Fruit fly (Drosophila melanogaster) whole organism, embryonic: ENCODE results near the gene Lipt2.
A peak's percentile ranks its signal among the peaks of the same experiment; 100 is the strongest.

Experiments
- CG12299 ChIP-seq: fragments of 200-800 bp; sonication (Bioruptor generic); optimal IDR thresholded peaks from 2 replicates; lab custom pipeline; 2018; ENCODE audit warnings: missing biosample characterization, mild to moderate bottlenecking, missing genetic modification characterization
- CG14050 ChIP-seq: fragments of 200-800 bp; sonication (Bioruptor generic); IDR thresholded peaks from 3 replicates; pipeline ENCODE4 v1.3.6; 2022; ENCODE audit warnings: missing biosample characterization, missing genetic modification characterization
- CG15514 ChIP-seq: fragments of 200-800 bp; sonication (Bioruptor generic); optimal IDR thresholded peaks from 3 replicates; lab custom pipeline; 2017; ENCODE audit warnings: missing biosample characterization, missing genetic modification characterization, mild to moderate bottlenecking, moderate library complexity, missing genetic modification reagents
- CG17829 ChIP-seq: fragments of 200-800 bp; optimal IDR thresholded peaks from 2 replicates; lab custom pipeline; 2019; ENCODE audit warnings: missing biosample characterization, mild to moderate bottlenecking, missing genetic modification characterization, moderate library complexity
- CG31388 ChIP-seq: fragments of 200-800 bp; sonication (Bioruptor generic); optimal IDR thresholded peaks from 2 replicates; lab custom pipeline; 2016; ENCODE audit warnings: missing biosample characterization, missing genetic modification characterization
- CG3995 ChIP-seq: fragments of 200-800 bp; sonication (Bioruptor generic); optimal IDR thresholded peaks from 3 replicates; lab custom pipeline; 2016; ENCODE audit warnings: missing biosample characterization, missing genetic modification characterization
- CG43689 ChIP-seq: fragments of 200-800 bp; sonication (Bioruptor generic); IDR thresholded peaks from 2 replicates; pipeline ENCODE4 v1.3.6; 2022; ENCODE audit warnings: missing biosample characterization, missing genetic modification characterization
- CG5953 ChIP-seq: fragments of 200-800 bp; sonication (Bioruptor generic); IDR thresholded peaks from 2 replicates; pipeline ENCODE4 v1.3.6; 2022; ENCODE audit warnings: missing biosample characterization, missing genetic modification characterization
- CG6689 ChIP-seq: fragments of 200-800 bp; sonication (Bioruptor generic); IDR thresholded peaks from 2 replicates; pipeline ENCODE4 v1.3.6; 2022; ENCODE audit warnings: missing biosample characterization, missing genetic modification characterization
- CG7357 ChIP-seq: fragments of 200-800 bp; sonication (Bioruptor generic); IDR thresholded peaks from 3 replicates; pipeline ENCODE4 v1.3.6; 2022; ENCODE audit warnings: missing biosample characterization, missing genetic modification characterization
- CG8924 ChIP-seq: fragments of 200-800 bp; optimal IDR thresholded peaks from 3 replicates; lab custom pipeline; 2019; ENCODE audit warnings: missing biosample characterization, mild to moderate bottlenecking, missing genetic modification characterization, moderate library complexity
- CG9727 ChIP-seq: fragments of 200-800 bp; sonication (Bioruptor generic); optimal IDR thresholded peaks from 3 replicates; lab custom pipeline; 2017; ENCODE audit warnings: missing biosample characterization, mild to moderate bottlenecking, missing genetic modification characterization
- Chrac-16 ChIP-seq: fragments of 200-800 bp; sonication (Bioruptor generic); optimal IDR thresholded peaks from 3 replicates; lab custom pipeline; 2016; ENCODE audit warnings: missing biosample characterization, missing genetic modification characterization
- Dad ChIP-seq: fragments of 200-800 bp; sonication (Bioruptor generic); optimal IDR thresholded peaks from 3 replicates; lab custom pipeline; 2016; ENCODE audit warnings: missing biosample characterization, missing genetic modification characterization
- Deaf1 ChIP-seq: fragments of 200-800 bp; optimal IDR thresholded peaks from 3 replicates; lab custom pipeline; 2019; ENCODE audit warnings: missing biosample characterization, mild to moderate bottlenecking, missing genetic modification characterization, moderate library complexity
- E2f1 ChIP-seq: fragments of 200-800 bp; sonication (Bioruptor generic); IDR thresholded peaks from 2 replicates; pipeline ENCODE4 v1.3.6; 2022; ENCODE audit warnings: missing biosample characterization, missing genetic modification characterization
- Ets65A ChIP-seq: fragments of 200-800 bp; sonication (Bioruptor generic); peaks from one replicate; lab custom pipeline; 2016; ENCODE audit warnings: missing biosample characterization, missing genetic modification characterization
- Ets97D ChIP-seq: fragments of 200-800 bp; sonication (Bioruptor generic); optimal IDR thresholded peaks from 3 replicates; lab custom pipeline; 2016; ENCODE audit warnings: missing biosample characterization, missing genetic modification characterization
- HHEX ChIP-seq: fragments of 200-800 bp; sonication (Bioruptor generic); optimal IDR thresholded peaks from 3 replicates; lab custom pipeline; 2017; ENCODE audit warnings: missing biosample characterization, mild to moderate bottlenecking, missing genetic modification characterization, missing genetic modification reagents
- MBD-R2 ChIP-seq: fragments of 200-800 bp; sonication (Bioruptor generic); IDR thresholded peaks from 2 replicates; pipeline ENCODE4 v1.3.6; 2022; ENCODE audit warnings: missing biosample characterization, missing genetic modification characterization
- NC2β ChIP-seq: fragments of 200-800 bp; sonication (Bioruptor generic); optimal IDR thresholded peaks from 2 replicates; lab custom pipeline; 2016; ENCODE audit warnings: missing biosample characterization, missing genetic modification characterization
- Pdp1 ChIP-seq, 2 experiments: fragments of 200-800 bp; sonication (Bioruptor generic); optimal IDR thresholded peaks; 3 replicates each; lab custom pipeline; 2016; ENCODE audit warnings: missing biosample characterization in 2 of 2, missing genetic modification characterization in 2 of 2, mild to moderate bottlenecking in 1 of 2, moderate library complexity in 1 of 2
- Sry-δ ChIP-seq: fragments of 200-800 bp; sonication (Bioruptor generic); optimal IDR thresholded peaks from 2 replicates; lab custom pipeline; 2016; ENCODE audit warnings: missing biosample characterization, missing genetic modification characterization
- Taf1 ChIP-seq: fragments of 200-800 bp; sonication (Bioruptor generic); IDR thresholded peaks from 2 replicates; pipeline ENCODE4 v1.3.6; 2022; ENCODE audit warnings: missing biosample characterization, missing genetic modification characterization
- ab ChIP-seq: fragments of 200-800 bp; sonication (Bioruptor generic); optimal IDR thresholded peaks from 2 replicates; lab custom pipeline; 2016; ENCODE audit warnings: missing biosample characterization, missing genetic modification characterization
- cg ChIP-seq: fragments of 200-800 bp; sonication (Bioruptor generic); optimal IDR thresholded peaks from 3 replicates; lab custom pipeline; 2019; ENCODE audit warnings: missing biosample characterization, mild to moderate bottlenecking, missing genetic modification characterization, moderate library complexity
- corto ChIP-seq: fragments of 200-800 bp; sonication (Bioruptor generic); optimal IDR thresholded peaks from 2 replicates; lab custom pipeline; 2016; ENCODE audit warnings: missing biosample characterization, mild to moderate bottlenecking, missing genetic modification characterization, moderate library complexity
- gcm ChIP-seq: fragments of 200-800 bp; sonication (Bioruptor generic); optimal IDR thresholded peaks from 2 replicates; lab custom pipeline; 2019; ENCODE audit warnings: missing biosample characterization, mild to moderate bottlenecking, missing genetic modification characterization, moderate library complexity
- gsb-n ChIP-seq: fragments of 200-800 bp; sonication (Bioruptor generic); optimal IDR thresholded peaks from 3 replicates; lab custom pipeline; 2018; ENCODE audit warnings: missing biosample characterization, mild to moderate bottlenecking, missing genetic modification characterization
- ham ChIP-seq: fragments of 200-800 bp; sonication (Bioruptor generic); IDR thresholded peaks from 2 replicates; pipeline ENCODE4 v1.3.6; 2022; ENCODE audit warnings: missing biosample characterization, missing genetic modification characterization
- hth ChIP-seq: fragments of >200 bp; optimal IDR thresholded peaks from 2 replicates; lab custom pipeline; 2017; ENCODE audit warnings: inconsistent platforms
- kni ChIP-seq: fragments of 200-800 bp; sonication (Bioruptor generic); optimal IDR thresholded peaks from 3 replicates; lab custom pipeline; 2017; ENCODE audit warnings: mild to moderate bottlenecking, missing biosample characterization, missing genetic modification reagents, missing genetic modification characterization
- lab ChIP-seq: fragments of 200-800 bp; sonication (Bioruptor generic); optimal IDR thresholded peaks from 3 replicates; lab custom pipeline; 2017; ENCODE audit warnings: missing biosample characterization, missing genetic modification characterization, mild to moderate bottlenecking, moderate library complexity, missing genetic modification reagents
- p53 ChIP-seq: fragments of 200-800 bp; sonication (Bioruptor generic); optimal IDR thresholded peaks from 2 replicates; lab custom pipeline; 2016; ENCODE audit warnings: missing biosample characterization, missing genetic modification characterization
- pzg ChIP-seq: fragments of 200-800 bp; sonication (Bioruptor generic); optimal IDR thresholded peaks from 3 replicates; lab custom pipeline; 2018; ENCODE audit warnings: missing biosample characterization, mild to moderate bottlenecking, missing genetic modification characterization, moderate library complexity
- ro ChIP-seq: fragments of 200-800 bp; sonication (Bioruptor generic); IDR thresholded peaks from 2 replicates; pipeline ENCODE4 v1.3.6; 2022; ENCODE audit warnings: missing biosample characterization, missing genetic modification characterization
- sens ChIP-seq: fragments of 200-800 bp; sonication (Bioruptor generic); peaks from one replicate; lab custom pipeline; 2016; ENCODE audit warnings: missing biosample characterization, missing genetic modification characterization
- sens-2 ChIP-seq: fragments of 200-800 bp; sonication (Bioruptor generic); IDR thresholded peaks from 2 replicates; pipeline ENCODE4 v1.3.6; 2022; ENCODE audit warnings: missing biosample characterization, missing genetic modification characterization
- sim ChIP-seq: fragments of 200-800 bp; sonication (Bioruptor generic); IDR thresholded peaks from 2 replicates; pipeline ENCODE4 v1.3.6; 2022; ENCODE audit warnings: missing biosample characterization, missing genetic modification characterization
- sisA ChIP-seq: fragments of 200-800 bp; sonication (Bioruptor generic); IDR thresholded peaks from 2 replicates; pipeline ENCODE4 v1.3.6; 2022; ENCODE audit warnings: missing biosample characterization, missing genetic modification characterization
- slp2 ChIP-seq: fragments of 200-800 bp; sonication (Bioruptor generic); optimal IDR thresholded peaks from 2 replicates; lab custom pipeline; 2016; ENCODE audit warnings: missing biosample characterization, missing genetic modification characterization
- ssp ChIP-seq: fragments of 200-800 bp; sonication (Bioruptor generic); IDR thresholded peaks from 2 replicates; pipeline ENCODE4 v1.3.6; 2022; ENCODE audit warnings: missing biosample characterization, missing genetic modification characterization
- yki ChIP-seq: fragments of >200 bp; optimal IDR thresholded peaks from 3 replicates; lab custom pipeline; 2018

Gene Lipt2

DNA sequence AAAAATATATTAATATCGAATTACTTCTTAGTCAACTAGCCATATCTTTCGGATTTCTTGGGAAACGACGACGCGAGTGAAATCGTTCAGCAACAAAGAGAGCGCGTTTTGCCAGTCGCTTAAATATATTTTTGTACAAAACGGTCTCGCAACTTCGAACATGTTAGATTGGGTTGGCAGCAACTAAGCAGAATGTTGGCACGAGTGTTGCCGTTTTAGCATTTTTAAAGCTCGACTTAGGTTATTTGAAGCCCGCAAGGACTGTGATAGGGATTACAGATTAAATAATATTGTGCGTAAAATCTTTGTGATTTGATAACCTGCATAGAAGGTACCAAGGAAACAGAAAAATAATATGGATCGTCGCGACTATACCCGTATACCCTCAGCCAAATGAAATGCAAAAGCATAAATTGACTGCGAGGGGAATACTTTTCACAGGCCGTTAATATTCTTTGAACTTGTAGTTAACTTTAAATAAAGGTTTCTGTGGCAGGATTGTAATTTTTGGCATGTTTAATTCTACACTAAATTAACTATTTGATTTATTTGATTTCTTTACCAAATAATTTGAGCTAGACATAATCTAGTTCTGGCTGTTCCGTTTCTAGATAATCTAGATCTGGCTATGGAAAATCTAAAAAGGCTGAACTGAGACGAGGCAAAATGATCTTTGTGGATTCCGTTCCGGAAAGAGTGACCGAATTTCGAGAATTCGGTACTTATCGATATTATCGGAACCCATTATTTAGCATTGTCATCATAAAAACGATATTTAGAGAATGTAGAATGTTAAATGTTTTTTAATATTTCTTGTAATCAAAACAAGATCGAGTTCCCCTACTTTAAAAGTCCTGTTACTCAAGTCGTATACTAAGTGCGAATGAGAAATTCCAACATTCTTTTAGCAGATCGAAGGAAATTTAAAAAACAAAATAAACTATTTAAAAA is 42.2 kb upstream of the Lipt2 start, which contains the start of gene CG31523 (continued):
- TF ChIP-seq gcm (GFP tag; lab: Kevin White, UChicago), result no peak
- no peak for TF ChIP-seq gsb-n (tag; lab: Kevin White, UChicago)
- peak; percentile 81 for TF ChIP-seq Ets65A (GFP tag; lab: Kevin White, UChicago)
- peak; percentile 15 for TF ChIP-seq p53
- TF ChIP-seq sim (GFP tag; lab: Robert Waterston, UW), result no peak
- no peak for TF ChIP-seq CG14050
- no peak for TF ChIP-seq CG31388 (GFP tag; lab: Kevin White, UChicago)
- TF ChIP-seq Pdp1 (GFP tag; optimal IDR thresholded peaks at IDR 0.05; lab: Kevin White, UChicago), result no peak
- TF ChIP-seq E2f1, result no peak
- no peak for TF ChIP-seq CG43689
- TF ChIP-seq lab (GFP tag; lab: Kevin White, UChicago), result no peak
- no peak for TF ChIP-seq CG8924 (tag; lab: Kevin White, UChicago)
- TF ChIP-seq ro (GFP tag; lab: Robert Waterston, UW), result no peak
- TF ChIP-seq slp2 (GFP tag; lab: Kevin White, UChicago), result no peak
- TF ChIP-seq pzg (GFP tag; lab: Kevin White, UChicago), result peak; percentile 45
- TF ChIP-seq CG9727 (GFP tag; lab: Kevin White, UChicago), result no peak
- peak; percentile 57 for TF ChIP-seq Sry-δ (GFP tag; lab: Kevin White, UChicago)
- no peak for TF ChIP-seq Deaf1 (tag; lab: Kevin White, UChicago)
- TF ChIP-seq CG7357, result no peak
- no peak for TF ChIP-seq sisA (GFP tag; lab: Robert Waterston, UW)
- TF ChIP-seq hth (lab: Kevin White, UChicago), result no peak
- no peak for TF ChIP-seq Chrac-16
- no peak for TF ChIP-seq CG5953 (GFP tag; lab: Robert Waterston, UW)
- TF ChIP-seq sens (GFP tag; lab: Kevin White, UChicago), result peak; percentile 49
- no peak for TF ChIP-seq Taf1 (GFP tag; lab: Robert Waterston, UW)
- TF ChIP-seq ab (GFP tag; lab: Kevin White, UChicago), result no peak
- TF ChIP-seq MBD-R2 (GFP tag; lab: Robert Waterston, UW), result peak; percentile 24; the same call in 1 of the 2 replicates
- TF ChIP-seq sens-2 (GFP tag; lab: Robert Waterston, UW), result no peak
- TF ChIP-seq yki, result no peak
- no peak for TF ChIP-seq NC2β (GFP tag; lab: Kevin White, UChicago)
- TF ChIP-seq ham, result no peak
- TF ChIP-seq CG3995, result peak; percentile 67
- no peak for TF ChIP-seq CG17829 (tag; lab: Kevin White, UChicago)
- TF ChIP-seq corto (GFP tag; lab: Kevin White, UChicago), result peak; percentile 51
- TF ChIP-seq CG15514 (GFP tag; lab: Kevin White, UChicago), result peak; percentile 49
- TF ChIP-seq HHEX (GFP tag; lab: Kevin White, UChicago), result no peak
- no peak for TF ChIP-seq Ets97D (GFP tag; lab: Kevin White, UChicago)
- TF ChIP-seq CG6689, result no peak
- TF ChIP-seq ssp (GFP tag; lab: Robert Waterston, UW), result no peak
- TF ChIP-seq cg, result no peak
- peak; percentile 34 for TF ChIP-seq kni
- TF ChIP-seq CG12299 (tag; lab: Kevin White, UChicago), result no peak
- no peak for TF ChIP-seq Dad (GFP tag; lab: Kevin White, UChicago)
